Fruit fly (Drosophila melanogaster): Measurements from ENCODE around the gene AsnRS.

DNA sequence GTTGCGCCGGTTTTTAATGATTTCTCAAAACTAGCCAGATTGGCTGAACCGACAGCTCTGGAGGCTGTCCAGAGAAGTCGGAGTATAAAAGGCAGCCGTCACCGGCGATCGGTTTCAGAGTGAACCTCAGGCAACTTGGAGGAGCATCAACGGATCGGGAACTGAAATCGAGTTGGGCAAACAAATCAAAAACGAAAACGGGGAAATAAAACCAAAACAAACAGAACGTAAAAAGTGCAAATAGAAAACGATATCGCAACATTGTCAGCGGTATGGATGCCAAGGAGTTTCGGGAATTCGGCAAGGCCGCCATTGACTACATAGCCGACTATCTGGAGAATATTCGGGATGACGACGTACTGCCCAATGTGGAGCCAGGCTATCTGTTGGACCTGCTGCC, 20.0 kb downstream of the AsnRS start:
- TF ChIP-seq CG9948 (tag; optimal IDR thresholded peaks at IDR 0.05), result no peak
- no peak for TF ChIP-seq rn (GFP tag; IDR thresholded peaks at IDR 0.05)
- no peak for TF ChIP-seq CG10348 (GFP tag; IDR thresholded peaks at IDR 0.05)
- no peak for TF ChIP-seq CG4496 (GFP tag; IDR thresholded peaks at IDR 0.05)
- TF ChIP-seq EcR (GFP tag; optimal IDR thresholded peaks at IDR 0.05), result no peak
- no peak for TF ChIP-seq CG8301 (tag; optimal IDR thresholded peaks at IDR 0.05)
- TF ChIP-seq D1 (tag; optimal IDR thresholded peaks at IDR 0.05), result no peak
- no peak for TF ChIP-seq Pif1B (GFP tag; optimal IDR thresholded peaks at IDR 0.05)
- TF ChIP-seq CG14655 (GFP tag; optimal IDR thresholded peaks at IDR 0.05), result no peak
